Worm (Caenorhabditis elegans) whole organism, L4/young adult: ENCODE measurements around the gene aly-3.

Source experiments
- W03F9.2 ChIP-seq: fragments of 150-350 bp; optimal IDR thresholded peaks from 2 replicates; lab custom pipeline; 2014; ENCODE audit warnings: missing biosample characterization, missing genetic modification characterization
- dao-5 ChIP-seq: sonication (generic microtip); optimal IDR thresholded peaks from 2 replicates; lab custom pipeline; 2016; ENCODE audit warnings: missing genotype, missing genetic modification characterization, moderate library complexity, missing compliant biosample characterization
- him-1 ChIP-seq: sonication (generic microtip); optimal IDR thresholded peaks from 2 replicates; lab custom pipeline; 2016; ENCODE audit warnings: missing genotype, missing genetic modification reagents, missing genetic modification characterization, missing compliant biosample characterization

aly-3 gene

ce11 chrIV:12122874-12123664 lies at the start of gene aly-3:
TSS of gene aly-3 (plus strand) at chrIV:12123282.
- no peak for TF ChIP-seq him-1 (tag; lab: Kevin White, UChicago)
- TF ChIP-seq dao-5 (tag; lab: Kevin White, UChicago): no peak
- no peak for TF ChIP-seq W03F9.2 (tag; lab: Kevin White, UChicago)

- TF ChIP-seq dao-5 (tag; lab: Kevin White, UChicago) (no peak), W03F9.2 (tag; lab: Kevin White, UChicago) (no peak), him-1 (tag; lab: Kevin White, UChicago) (no peak)
Measured at ce11 chrIV:12075497-12075896, 47.6 kb upstream of the aly-3 start, which contains the start of gene K08E4.7. TSS of gene K08E4.7 (plus strand) at chrIV:12075797.

- no peak for TF ChIP-seq dao-5 (tag; lab: Kevin White, UChicago)
- TF ChIP-seq W03F9.2 (tag; lab: Kevin White, UChicago): peak; percentile 49
Measured at ce11 chrIV:12078112-12078812, 44.8 kb upstream of the aly-3 start, which contains the start of gene tmed-1. TSS of gene tmed-1 (minus strand) at chrIV:12078162.

ce11 chrIV:12078907-12079523 lies 44.1 kb upstream of the aly-3 start, which contains the start of gene lex-1:
TSS of gene lex-1 (plus strand) at chrIV:12079473.
- TF ChIP-seq him-1 (tag; lab: Kevin White, UChicago): no peak
- peak; percentile 8 for TF ChIP-seq W03F9.2 (tag; lab: Kevin White, UChicago)

DNA sequence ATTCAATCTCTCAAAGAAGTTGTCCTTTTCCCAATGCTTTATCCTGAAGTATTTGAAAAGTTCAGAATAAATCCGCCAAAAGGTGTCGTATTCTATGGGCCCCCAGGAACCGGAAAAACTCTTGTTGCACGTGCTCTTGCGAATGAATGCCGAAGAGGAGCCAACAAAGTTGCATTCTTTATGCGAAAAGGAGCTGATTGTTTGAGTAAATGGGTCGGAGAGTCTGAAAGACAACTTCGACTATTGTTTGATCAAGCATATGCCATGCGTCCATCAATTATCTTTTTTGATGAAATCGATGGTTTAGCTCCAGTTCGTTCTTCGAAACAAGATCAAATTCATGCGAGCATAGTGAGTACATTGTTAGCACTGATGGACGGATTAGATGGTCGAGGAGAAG lies 42.3 kb upstream of the aly-3 start:
- TF ChIP-seq dao-5 (tag; lab: Kevin White, UChicago) (no peak), him-1 (tag; lab: Kevin White, UChicago) (no peak), W03F9.2 (tag; lab: Kevin White, UChicago) (no peak)

- TF ChIP-seq him-1 (tag; lab: Kevin White, UChicago) (no peak), W03F9.2 (tag; lab: Kevin White, UChicago) (no peak), dao-5 (tag; lab: Kevin White, UChicago) (no peak)
Measured at ce11 chrIV:12084178-12084577, 38.9 kb upstream of the aly-3 start, which contains the start of gene repo-1. TSS of gene repo-1 (plus strand) at chrIV:12084478.

ce11 chrIV:12084587-12084986 lies 38.5 kb upstream of the aly-3 start:
- no peak for TF ChIP-seq dao-5 (tag; lab: Kevin White, UChicago)
- TF ChIP-seq W03F9.2 (tag; lab: Kevin White, UChicago): no peak
- TF ChIP-seq him-1 (tag; lab: Kevin White, UChicago): no peak

DNA sequence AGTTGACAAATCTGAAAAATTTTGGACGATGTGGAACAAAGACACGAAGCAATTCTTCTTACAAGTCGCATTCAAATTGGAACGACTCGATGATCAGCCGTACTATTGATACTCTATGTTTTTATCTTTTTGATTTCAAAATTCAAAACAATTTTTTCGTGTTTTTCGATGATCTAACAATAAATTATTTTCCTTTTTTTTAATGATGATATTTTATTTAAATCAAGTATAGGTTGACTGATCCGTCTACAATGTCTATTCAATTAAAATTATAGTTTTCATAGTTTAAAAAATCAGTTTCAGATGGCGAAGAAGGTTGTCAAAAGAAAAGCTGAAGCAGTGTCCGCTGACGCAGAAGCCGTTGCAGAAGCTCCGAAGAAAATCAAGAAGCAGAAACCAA lies 38.0 kb upstream of the aly-3 start, which contains the start of gene rbm-34:
Gene rbm-34 (plus strand): TSS at position 301 of the 400 bp plus-strand sequence.
- TF ChIP-seq W03F9.2 (tag; lab: Kevin White, UChicago) (no peak), dao-5 (tag; lab: Kevin White, UChicago) (no peak), him-1 (tag; lab: Kevin White, UChicago) (no peak)

DNA sequence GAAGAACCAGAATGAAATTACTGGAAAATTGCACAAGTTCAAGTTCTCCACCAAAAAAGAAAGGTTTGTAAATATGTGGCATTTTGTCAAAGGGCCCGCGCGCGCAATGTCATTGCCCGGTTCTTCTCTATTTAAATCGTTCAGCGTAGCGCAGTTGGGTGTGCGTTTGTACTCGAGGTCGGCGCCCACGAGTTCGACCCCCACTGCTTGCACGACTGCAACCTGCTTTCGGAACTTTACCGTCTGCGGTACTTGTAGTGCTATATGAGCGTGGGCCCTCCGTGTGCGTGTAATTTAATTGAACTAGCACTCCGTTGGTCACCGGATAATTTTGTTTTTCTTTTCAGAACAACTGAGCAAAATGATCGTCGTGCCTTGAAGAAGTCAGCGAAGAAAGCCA lies 36.6 kb upstream of the aly-3 start:
- TF ChIP-seq W03F9.2 (tag; lab: Kevin White, UChicago) (peak; percentile 12), dao-5 (tag; lab: Kevin White, UChicago) (peak; percentile 70), him-1 (tag; lab: Kevin White, UChicago) (peak; percentile 36)

DNA sequence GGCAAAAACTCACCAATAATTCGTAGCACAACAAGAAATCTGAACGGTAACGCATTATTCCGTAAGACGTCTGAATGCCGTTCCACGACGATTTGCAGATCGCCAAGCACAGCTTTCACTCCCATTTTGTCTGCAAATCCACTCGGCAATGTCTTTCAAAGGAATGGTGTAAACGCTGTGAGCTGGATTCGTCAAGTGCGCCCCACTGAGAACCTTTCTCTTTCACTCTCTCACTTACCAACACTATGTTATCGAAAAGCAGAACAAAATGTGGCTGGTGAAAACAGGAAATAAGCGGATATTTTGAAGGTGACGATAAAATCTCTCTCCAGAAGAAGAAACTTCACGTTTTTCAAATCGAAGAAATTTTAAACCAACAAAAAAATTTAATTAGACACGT lies 34.2 kb upstream of the aly-3 start:
- TF ChIP-seq W03F9.2 (tag; lab: Kevin White, UChicago): no peak
- no peak for TF ChIP-seq dao-5 (tag; lab: Kevin White, UChicago)
- TF ChIP-seq him-1 (tag; lab: Kevin White, UChicago): no peak

- no peak for TF ChIP-seq him-1 (tag; lab: Kevin White, UChicago)
- no peak for TF ChIP-seq dao-5 (tag; lab: Kevin White, UChicago)
- no peak for TF ChIP-seq W03F9.2 (tag; lab: Kevin White, UChicago)
Measured at ce11 chrIV:12089551-12089950, 33.5 kb upstream of the aly-3 start, which contains the start of gene F11A10.6. TSS of gene F11A10.6 (minus strand) at chrIV:12089651.

ce11 chrIV:12092113-12092512 lies 31.0 kb upstream of the aly-3 start, which contains the start of gene mig-32:
TSS of gene mig-32 (minus strand) at chrIV:12092213.
- TF ChIP-seq dao-5 (tag; lab: Kevin White, UChicago) (no peak), him-1 (tag; lab: Kevin White, UChicago) (no peak)

DNA sequence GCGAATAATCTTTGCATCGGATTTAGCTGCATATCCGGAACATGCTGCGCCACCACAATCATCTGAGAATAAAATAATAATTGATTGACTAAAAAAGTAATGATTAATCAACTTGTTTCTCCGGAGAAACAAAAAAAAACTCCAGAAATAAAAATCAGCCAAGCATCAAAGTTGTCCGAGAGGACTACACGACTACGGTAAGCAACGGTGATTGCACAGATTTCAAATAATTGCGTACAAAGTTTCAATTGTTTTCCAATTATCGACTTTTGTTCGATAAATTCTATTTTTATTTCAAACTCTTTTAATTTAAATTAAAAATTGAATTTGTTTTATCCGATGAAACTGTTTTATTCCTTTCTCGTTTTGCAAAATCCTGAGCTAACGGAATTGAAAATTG lies 29.7 kb upstream of the aly-3 start, which contains the start of gene cpsf-4:
Gene cpsf-4 (minus strand): TSS at position 62 of the 400 bp plus-strand sequence.
- no peak for TF ChIP-seq W03F9.2 (tag; lab: Kevin White, UChicago)
- no peak for TF ChIP-seq dao-5 (tag; lab: Kevin White, UChicago)
- TF ChIP-seq him-1 (tag; lab: Kevin White, UChicago): no peak
